Fruit fly (Drosophila melanogaster) whole organism, embryonic: ENCODE data around the gene CG42674.

Experiments used
- Abd-B ChIP-seq: fragments of 200-800 bp; sonication (Bioruptor generic); optimal IDR thresholded peaks from 2 replicates; lab custom pipeline; 2018; ENCODE audit warnings: missing biosample characterization, mild to moderate bottlenecking, missing genetic modification characterization, moderate library complexity
- Atf6 ChIP-seq: fragments of 200-800 bp; sonication (Bioruptor generic); IDR thresholded peaks from 2 replicates; pipeline ENCODE4 v1.3.6; 2022; ENCODE audit warnings: missing biosample characterization, missing genetic modification characterization
- B-H1 ChIP-seq: fragments of 200-800 bp; sonication (Bioruptor generic); IDR thresholded peaks from 3 replicates; pipeline ENCODE4 v1.3.6; 2022; ENCODE audit warnings: missing biosample characterization, missing genetic modification characterization
- Bgb ChIP-seq: fragments of 200-800 bp; sonication (Bioruptor generic); IDR thresholded peaks from 2 replicates; pipeline ENCODE4 v1.3.6; 2022; ENCODE audit warnings: missing biosample characterization, missing genetic modification characterization; ENCODE audit not compliant: partially characterized antibody
- BtbVII ChIP-seq: fragments of 200-800 bp; sonication (Bioruptor generic); optimal IDR thresholded peaks from 3 replicates; lab custom pipeline; 2017; ENCODE audit warnings: missing biosample characterization, mild to moderate bottlenecking, missing genetic modification characterization
- CG10654 ChIP-seq: fragments of 200-800 bp; sonication (Bioruptor generic); optimal IDR thresholded peaks from 2 replicates; lab custom pipeline; 2016; ENCODE audit warnings: missing biosample characterization, missing genetic modification characterization
- CG11398 ChIP-seq: fragments of 200-800 bp; sonication (Bioruptor generic); optimal IDR thresholded peaks from 2 replicates; lab custom pipeline; 2016; ENCODE audit warnings: missing biosample characterization, missing genetic modification characterization
- CG12769 ChIP-seq: fragments of 200-800 bp; sonication (Bioruptor generic); optimal IDR thresholded peaks from 2 replicates; lab custom pipeline; 2019; ENCODE audit warnings: missing biosample characterization, mild to moderate bottlenecking, missing genetic modification characterization, moderate library complexity
- CG13624 ChIP-seq: fragments of 200-800 bp; sonication (Bioruptor generic); optimal IDR thresholded peaks from 2 replicates; lab custom pipeline; 2016; ENCODE audit warnings: missing biosample characterization, missing genetic modification characterization
- CG16815 ChIP-seq: fragments of 200-800 bp; sonication (Bioruptor generic); optimal IDR thresholded peaks from 3 replicates; lab custom pipeline; 2017; ENCODE audit warnings: missing biosample characterization, mild to moderate bottlenecking, missing genetic modification characterization
- CG30020 ChIP-seq: fragments of 200-800 bp; optimal IDR thresholded peaks from 2 replicates; lab custom pipeline; 2019; ENCODE audit warnings: missing biosample characterization, mild to moderate bottlenecking, missing genetic modification characterization, moderate library complexity
- CG3065 ChIP-seq: fragments of 200-800 bp; sonication (Bioruptor generic); optimal IDR thresholded peaks from 2 replicates; lab custom pipeline; 2016; ENCODE audit warnings: missing biosample characterization, missing genetic modification characterization
- CG3995 ChIP-seq: fragments of 200-800 bp; sonication (Bioruptor generic); optimal IDR thresholded peaks from 3 replicates; lab custom pipeline; 2016; ENCODE audit warnings: missing biosample characterization, missing genetic modification characterization
- CG6683 ChIP-seq: fragments of 200-800 bp; sonication (Bioruptor generic); optimal IDR thresholded peaks from 2 replicates; lab custom pipeline; 2017; ENCODE audit warnings: missing biosample characterization, mild to moderate bottlenecking, missing genetic modification characterization, missing genetic modification reagents
- CG9932 ChIP-seq: fragments of 200-800 bp; sonication (Bioruptor generic); IDR thresholded peaks from 2 replicates; pipeline ENCODE4 v1.3.6; 2022; ENCODE audit warnings: missing biosample characterization, missing genetic modification characterization
- Camta ChIP-seq: fragments of 200-800 bp; sonication (Bioruptor generic); optimal IDR thresholded peaks from 2 replicates; lab custom pipeline; 2016; ENCODE audit warnings: missing biosample characterization, missing genetic modification characterization
- Dll ChIP-seq: fragments of 200-800 bp; sonication (Bioruptor generic); IDR thresholded peaks from 4 replicates; pipeline ENCODE4 v1.3.6; 2022; ENCODE audit warnings: missing biosample characterization, missing genetic modification characterization; ENCODE audit not compliant: partially characterized antibody
- Dref ChIP-seq: fragments of 200-800 bp; sonication (Bioruptor generic); IDR thresholded peaks from 2 replicates; pipeline ENCODE4 v1.3.6; 2022; ENCODE audit warnings: missing biosample characterization, missing genetic modification characterization
- Ets97D ChIP-seq: fragments of 200-800 bp; sonication (Bioruptor generic); optimal IDR thresholded peaks from 3 replicates; lab custom pipeline; 2016; ENCODE audit warnings: missing biosample characterization, missing genetic modification characterization
- Fer3 ChIP-seq: fragments of 200-800 bp; sonication (Bioruptor generic); optimal IDR thresholded peaks from 2 replicates; lab custom pipeline; 2018; ENCODE audit warnings: missing biosample characterization, mild to moderate bottlenecking, missing genetic modification characterization, moderate library complexity
- HLH3B ChIP-seq: fragments of 200-800 bp; sonication (Bioruptor generic); IDR thresholded peaks from 2 replicates; pipeline ENCODE4 v1.3.6; 2022; ENCODE audit warnings: missing biosample characterization, missing genetic modification characterization
- HLHmδ ChIP-seq: fragments of 200-800 bp; sonication (Bioruptor generic); optimal IDR thresholded peaks from 2 replicates; lab custom pipeline; 2018; ENCODE audit warnings: missing biosample characterization, mild to moderate bottlenecking, missing genetic modification characterization, moderate library complexity
- Hmr ChIP-seq: fragments of 200-800 bp; sonication (Bioruptor generic); optimal IDR thresholded peaks from 3 replicates; lab custom pipeline; 2017; ENCODE audit warnings: mild to moderate bottlenecking, missing biosample characterization, missing genetic modification reagents, missing genetic modification characterization
- Lim3 ChIP-seq: fragments of 200-800 bp; sonication (Bioruptor generic); IDR thresholded peaks from 2 replicates; pipeline ENCODE4 v1.3.6; 2022; ENCODE audit warnings: missing biosample characterization, missing genetic modification characterization
- NK7.1 ChIP-seq: fragments of 200-800 bp; sonication (Bioruptor generic); optimal IDR thresholded peaks from 3 replicates; lab custom pipeline; 2016; ENCODE audit warnings: missing biosample characterization, missing genetic modification characterization
- Scr ChIP-seq: fragments of 200-800 bp; sonication (Bioruptor generic); IDR thresholded peaks from 2 replicates; pipeline ENCODE4 v1.3.6; 2022; ENCODE audit warnings: missing biosample characterization, missing genetic modification characterization; ENCODE audit not compliant: partially characterized antibody
- Ssrp ChIP-seq: fragments of 200-800 bp; sonication (Bioruptor generic); optimal IDR thresholded peaks from 2 replicates; lab custom pipeline; 2018; ENCODE audit warnings: missing biosample characterization, mild to moderate bottlenecking, missing genetic modification characterization, moderate library complexity
- Tbp ChIP-seq: fragments of >200 bp; optimal IDR thresholded peaks from 2 replicates; lab custom pipeline; 2018; ENCODE audit warnings: missing biosample characterization, missing genetic modification characterization
- ab ChIP-seq: fragments of 200-800 bp; sonication (Bioruptor generic); optimal IDR thresholded peaks from 2 replicates; lab custom pipeline; 2016; ENCODE audit warnings: missing biosample characterization, missing genetic modification characterization
- az2 ChIP-seq: fragments of 200-800 bp; sonication (Bioruptor generic); optimal IDR thresholded peaks from 3 replicates; lab custom pipeline; 2016; ENCODE audit warnings: missing biosample characterization, missing genetic modification characterization
- btn ChIP-seq: fragments of 200-800 bp; sonication (Bioruptor generic); optimal IDR thresholded peaks from 2 replicates; lab custom pipeline; 2016; ENCODE audit warnings: missing biosample characterization, missing genetic modification characterization
- cg ChIP-seq: fragments of 200-800 bp; sonication (Bioruptor generic); optimal IDR thresholded peaks from 3 replicates; lab custom pipeline; 2019; ENCODE audit warnings: missing biosample characterization, mild to moderate bottlenecking, missing genetic modification characterization, moderate library complexity
- dimm ChIP-seq: fragments of 200-800 bp; sonication (Bioruptor generic); IDR thresholded peaks from 2 replicates; pipeline ENCODE4 v1.3.6; 2022; ENCODE audit warnings: missing biosample characterization, missing genetic modification characterization
- emc ChIP-seq: fragments of 200-800 bp; sonication (Bioruptor generic); optimal IDR thresholded peaks from 2 replicates; lab custom pipeline; 2016; ENCODE audit warnings: missing biosample characterization, missing genetic modification characterization
- esg ChIP-seq: fragments of 200-800 bp; sonication (Bioruptor generic); conservative IDR thresholded peaks from 2 replicates; pipeline ENCODE4 v1.3.6; 2022; ENCODE audit warnings: missing biosample characterization, missing genetic modification characterization
- eve ChIP-seq, 2 experiments: fragments of >200 bp; optimal IDR thresholded peaks; 2 replicates each; lab custom pipeline; 2017; ENCODE audit warnings: missing biosample characterization in 2 of 2, missing genetic modification characterization in 2 of 2
- fd102C ChIP-seq: fragments of 200-800 bp; sonication (Bioruptor generic); optimal IDR thresholded peaks from 2 replicates; lab custom pipeline; 2018; ENCODE audit warnings: missing biosample characterization, mild to moderate bottlenecking, missing genetic modification characterization, moderate library complexity
- fd64A ChIP-seq: fragments of 200-800 bp; sonication (Bioruptor generic); optimal IDR thresholded peaks from 3 replicates; lab custom pipeline; 2018; ENCODE audit warnings: missing biosample characterization, mild to moderate bottlenecking, missing genetic modification characterization
- fru ChIP-seq: fragments of >200 bp; optimal IDR thresholded peaks from 2 replicates; lab custom pipeline; 2017
- gem ChIP-seq: fragments of 200-800 bp; sonication (Bioruptor generic); optimal IDR thresholded peaks from 2 replicates; lab custom pipeline; 2019; ENCODE audit warnings: missing biosample characterization, mild to moderate bottlenecking, missing genetic modification characterization, moderate library complexity
- hkb ChIP-seq, 2 experiments: fragments of 200-800 bp in 1 of 2; fragments of >200 bp in 1 of 2; sonication (Bioruptor generic) in 1 of 2; IDR thresholded peaks in 1 of 2; optimal IDR thresholded peaks in 1 of 2; 2 replicates each; pipeline versions ENCODE4 v1.3.6 to Lab custom; 2017 to 2022; ENCODE audit warnings: missing biosample characterization in 1 of 2, missing genetic modification characterization in 1 of 2
- jigr1 ChIP-seq: fragments of 200-800 bp; sonication (Bioruptor generic); IDR thresholded peaks from 3 replicates; pipeline ENCODE4 v1.3.6; 2022; ENCODE audit warnings: missing biosample characterization, missing genetic modification characterization
- kah ChIP-seq: fragments of 200-800 bp; sonication (Bioruptor generic); optimal IDR thresholded peaks from 2 replicates; lab custom pipeline; 2018; ENCODE audit warnings: missing biosample characterization, mild to moderate bottlenecking, missing genetic modification characterization
- klu ChIP-seq: fragments of 200-800 bp; sonication (Bioruptor generic); IDR thresholded peaks from 2 replicates; pipeline ENCODE4 v1.3.6; 2022; ENCODE audit warnings: missing biosample characterization, missing genetic modification characterization
- pum ChIP-seq: fragments of 200-800 bp; sonication (Bioruptor generic); optimal IDR thresholded peaks from 2 replicates; lab custom pipeline; 2016; ENCODE audit warnings: missing biosample characterization, missing genetic modification characterization
- pzg ChIP-seq: fragments of 200-800 bp; sonication (Bioruptor generic); optimal IDR thresholded peaks from 3 replicates; lab custom pipeline; 2018; ENCODE audit warnings: missing biosample characterization, mild to moderate bottlenecking, missing genetic modification characterization, moderate library complexity
- ranshi ChIP-seq: fragments of 200-800 bp; sonication (Bioruptor generic); IDR thresholded peaks from 2 replicates; pipeline ENCODE4 v1.3.6; 2022; ENCODE audit warnings: missing biosample characterization, missing genetic modification characterization
- repo ChIP-seq: fragments of 200-800 bp; sonication (Bioruptor generic); optimal IDR thresholded peaks from 2 replicates; lab custom pipeline; 2016; ENCODE audit warnings: missing biosample characterization, missing genetic modification characterization
- row ChIP-seq: fragments of 200-800 bp; sonication (Bioruptor generic); IDR thresholded peaks from 3 replicates; pipeline ENCODE4 v1.3.6; 2022; ENCODE audit warnings: missing biosample characterization, missing genetic modification characterization
- sens ChIP-seq: fragments of 200-800 bp; sonication (Bioruptor generic); peaks from one replicate; lab custom pipeline; 2016; ENCODE audit warnings: missing biosample characterization, missing genetic modification characterization
- ttk ChIP-seq: fragments of 200-800 bp; sonication (Bioruptor generic); IDR thresholded peaks from 2 replicates; pipeline ENCODE4 v2.1.2; 2022; ENCODE audit warnings: missing biosample characterization, missing genetic modification characterization
- zfh2 ChIP-seq: fragments of 200-800 bp; sonication (Bioruptor generic); optimal IDR thresholded peaks from 2 replicates; lab custom pipeline; 2016; ENCODE audit warnings: missing biosample characterization, missing genetic modification characterization

The CG42674 gene

DNA sequence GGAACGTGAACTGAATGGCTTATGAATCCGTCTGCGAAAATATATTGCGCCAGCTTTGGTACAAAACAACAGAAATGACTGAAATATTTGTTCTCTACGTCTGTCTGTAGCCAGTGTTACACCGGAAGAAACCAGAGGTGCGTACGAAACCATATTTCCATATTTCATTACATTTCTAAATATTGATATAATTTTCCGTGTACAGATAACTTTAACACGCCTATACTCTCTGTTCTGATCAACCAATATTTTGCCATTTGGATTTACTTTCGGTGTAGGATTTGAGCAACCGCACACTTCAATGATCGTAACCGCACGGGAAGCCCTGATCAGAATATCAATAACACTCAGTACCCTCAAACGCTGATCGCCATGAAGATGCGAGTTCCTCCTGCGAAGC, 3.4 kb downstream of the CG42674 start (continued):
- no peak for TF ChIP-seq Bgb (GFP tag; lab: Robert Waterston, UW)
- peak; percentile 29 for TF ChIP-seq CG10654 (GFP tag; lab: Kevin White, UChicago)
- no peak for TF ChIP-seq dimm
- peak; percentile 9 for TF ChIP-seq Ssrp
- peak; percentile 42; the same call in 1 of the 2 replicates for TF ChIP-seq HLH3B
- peak; percentile 66 for TF ChIP-seq sens (GFP tag; lab: Kevin White, UChicago)
- no peak for TF ChIP-seq HLHmδ (GFP tag; lab: Kevin White, UChicago)
- TF ChIP-seq fru (lab: Kevin White, UChicago), result no peak
- TF ChIP-seq ranshi (GFP tag; lab: Robert Waterston, UW), result peak; percentile 54; the same call in 1 of the 2 replicates
- TF ChIP-seq Lim3 (GFP tag; lab: Robert Waterston, UW), result no peak
- peak; percentile 2 for TF ChIP-seq zfh2 (GFP tag; lab: Kevin White, UChicago)
- no peak for TF ChIP-seq ab (GFP tag; lab: Kevin White, UChicago)
- TF ChIP-seq fd64A (GFP tag; lab: Kevin White, UChicago), result no peak
- TF ChIP-seq CG12769 (tag; lab: Kevin White, UChicago), result peak; percentile 72
- peak; percentile 11 for TF ChIP-seq CG13624 (GFP tag; lab: Kevin White, UChicago)
- TF ChIP-seq az2 (GFP tag; lab: Kevin White, UChicago), result peak; percentile 1
- no peak for TF ChIP-seq fd102C (GFP tag; lab: Kevin White, UChicago)
- TF ChIP-seq jigr1, result no peak
- no peak for TF ChIP-seq Dref (GFP tag; lab: Robert Waterston, UW)
- TF ChIP-seq Tbp (GFP tag; lab: Kevin White, UChicago), result no peak
- peak; percentile 62 for TF ChIP-seq gem (tag; lab: Kevin White, UChicago)
- peak; percentile 36 for TF ChIP-seq Abd-B (GFP tag; lab: Kevin White, UChicago)
- peak; percentile 21 for TF ChIP-seq Camta (GFP tag; lab: Kevin White, UChicago)
- TF ChIP-seq BtbVII (GFP tag; lab: Kevin White, UChicago), result no peak
- TF ChIP-seq pzg, result no peak
- TF ChIP-seq NK7.1, result no peak
- no peak for TF ChIP-seq repo
- peak; percentile 45; the same call in 1 of the 2 replicates for TF ChIP-seq Atf6 (GFP tag; lab: Robert Waterston, UW)
- TF ChIP-seq Hmr (GFP tag; lab: Kevin White, UChicago), result peak; percentile 39
- TF ChIP-seq CG30020 (tag; lab: Kevin White, UChicago), result no peak
- TF ChIP-seq cg (GFP tag; lab: Kevin White, UChicago), result no peak
- no peak; the same call in 2 of the 3 replicates for TF ChIP-seq B-H1
- TF ChIP-seq Fer3 (tag; lab: Kevin White, UChicago), result peak; percentile 48
- no peak for TF ChIP-seq CG3995 (GFP tag; lab: Kevin White, UChicago)
- no peak for TF ChIP-seq CG11398
- TF ChIP-seq kah (GFP tag; lab: Kevin White, UChicago), result no peak
- no peak for TF ChIP-seq CG6683
- TF ChIP-seq Scr (GFP tag; lab: Robert Waterston, UW), result no peak
- no peak for TF ChIP-seq CG16815 (GFP tag; lab: Kevin White, UChicago)
- TF ChIP-seq pum, result peak; percentile 14
- no peak for TF ChIP-seq eve (GFP tag; optimal IDR thresholded peaks at IDR 0.05; lab: Kevin White, UChicago)
- TF ChIP-seq Dll (GFP tag; lab: Robert Waterston, UW), result no peak
- no peak for TF ChIP-seq hkb (optimal IDR thresholded peaks at IDR 0.05; lab: Kevin White, UChicago)
- TF ChIP-seq hkb (GFP tag; IDR thresholded peaks at IDR 0.05; lab: Robert Waterston, UW), result no peak
- TF ChIP-seq CG9932 (GFP tag; lab: Robert Waterston, UW), result peak; percentile 61
- no peak for TF ChIP-seq btn (GFP tag; lab: Kevin White, UChicago)
- no peak for TF ChIP-seq Ets97D (GFP tag; lab: Kevin White, UChicago)
- TF ChIP-seq row (GFP tag; lab: Robert Waterston, UW), result peak; percentile 68
- peak; percentile 47 for TF ChIP-seq ttk (GFP tag; lab: Robert Waterston, UW)
- TF ChIP-seq klu (GFP tag; lab: Robert Waterston, UW), result no peak
- TF ChIP-seq esg (GFP tag; lab: Robert Waterston, UW), result peak; percentile 57; the same call in 1 of the 2 replicates
- TF ChIP-seq CG3065 (GFP tag; lab: Kevin White, UChicago), result no peak
- TF ChIP-seq emc (GFP tag; lab: Kevin White, UChicago), result no peak
